Fruit fly (Drosophila melanogaster) whole organism, embryonic: ENCODE data around the gene CG14450.

Source experiments
- Ada2b ChIP-seq: fragments of 200-800 bp; sonication (Bioruptor generic); IDR thresholded peaks from 2 replicates; pipeline ENCODE4 v1.3.6; 2022; ENCODE audit warnings: missing biosample characterization, missing genetic modification characterization
- Aef1 ChIP-seq: fragments of 200-800 bp; sonication (Bioruptor generic); IDR thresholded peaks from 3 replicates; pipeline ENCODE4 v1.3.6; 2022; ENCODE audit warnings: missing biosample characterization, missing genetic modification characterization
- Bteb2 ChIP-seq: fragments of 200-800 bp; sonication (Bioruptor generic); optimal IDR thresholded peaks from 2 replicates; lab custom pipeline; 2016; ENCODE audit warnings: missing biosample characterization, missing genetic modification characterization
- CG10366 ChIP-seq: fragments of 200-800 bp; sonication (Bioruptor generic); IDR thresholded peaks from 2 replicates; pipeline ENCODE4 v1.3.6; 2022; ENCODE audit warnings: missing biosample characterization, missing genetic modification characterization
- CG10959 ChIP-seq: fragments of 200-800 bp; sonication (Bioruptor generic); IDR thresholded peaks from 2 replicates; pipeline ENCODE4 v1.3.6; 2022; ENCODE audit warnings: missing biosample characterization, missing genetic modification characterization
- CG10979 ChIP-seq: fragments of 200-800 bp; sonication (Bioruptor generic); optimal IDR thresholded peaks from 2 replicates; lab custom pipeline; 2018; ENCODE audit warnings: missing biosample characterization, mild to moderate bottlenecking, missing genetic modification characterization, moderate library complexity
- CG12071 ChIP-seq: fragments of 200-800 bp; sonication (Bioruptor generic); optimal IDR thresholded peaks from 3 replicates; lab custom pipeline; 2018; ENCODE audit warnings: missing biosample characterization, mild to moderate bottlenecking, missing genetic modification characterization
- CG12155 ChIP-seq: fragments of 200-800 bp; sonication (Bioruptor generic); optimal IDR thresholded peaks from 3 replicates; lab custom pipeline; 2016; ENCODE audit warnings: missing biosample characterization, missing genetic modification characterization
- CG13894 ChIP-seq: fragments of 200-800 bp; sonication (Bioruptor generic); optimal IDR thresholded peaks from 3 replicates; lab custom pipeline; 2018; ENCODE audit warnings: missing biosample characterization, mild to moderate bottlenecking, missing genetic modification characterization, moderate library complexity
- CG15269 ChIP-seq: fragments of 200-800 bp; sonication (Bioruptor generic); optimal IDR thresholded peaks from 2 replicates; lab custom pipeline; 2018; ENCODE audit warnings: missing biosample characterization, mild to moderate bottlenecking, missing genetic modification characterization, moderate library complexity
- CG15601 ChIP-seq: fragments of 200-800 bp; sonication (Bioruptor generic); optimal IDR thresholded peaks from 3 replicates; lab custom pipeline; 2019; ENCODE audit warnings: missing biosample characterization, mild to moderate bottlenecking, missing genetic modification characterization, moderate library complexity
- CG15696 ChIP-seq: fragments of 200-800 bp; sonication (Bioruptor generic); optimal IDR thresholded peaks from 2 replicates; lab custom pipeline; 2019; ENCODE audit warnings: missing biosample characterization, mild to moderate bottlenecking, missing genetic modification characterization, moderate library complexity
- CG16779 ChIP-seq: fragments of 200-800 bp; sonication (Bioruptor generic); IDR thresholded peaks from 2 replicates; pipeline ENCODE4 v1.3.6; 2022; ENCODE audit warnings: missing biosample characterization, missing genetic modification characterization
- CG17186 ChIP-seq: fragments of 200-800 bp; sonication (Bioruptor generic); optimal IDR thresholded peaks from 3 replicates; lab custom pipeline; 2017; ENCODE audit warnings: missing biosample characterization, missing genetic modification reagents, missing genetic modification characterization
- CG17328 ChIP-seq: fragments of 200-800 bp; sonication (Bioruptor generic); IDR thresholded peaks from 2 replicates; pipeline ENCODE4 v1.3.6; 2022; ENCODE audit warnings: missing biosample characterization, missing genetic modification characterization
- CG17359 ChIP-seq: fragments of 200-800 bp; sonication (Bioruptor generic); optimal IDR thresholded peaks from 3 replicates; lab custom pipeline; 2018; ENCODE audit warnings: missing biosample characterization, mild to moderate bottlenecking, missing genetic modification characterization, moderate library complexity
- CG2116 ChIP-seq: fragments of 200-800 bp; sonication (Bioruptor generic); optimal IDR thresholded peaks from 3 replicates; lab custom pipeline; 2018; ENCODE audit warnings: missing biosample characterization, mild to moderate bottlenecking, missing genetic modification characterization
- CG32532 ChIP-seq: fragments of 200-800 bp; sonication (Bioruptor generic); IDR thresholded peaks from 2 replicates; pipeline ENCODE4 v1.3.6; 2022; ENCODE audit warnings: missing biosample characterization, missing genetic modification characterization
- CG3838 ChIP-seq: fragments of 200-800 bp; sonication (Bioruptor generic); optimal IDR thresholded peaks from 3 replicates; lab custom pipeline; 2016; ENCODE audit warnings: missing biosample characterization, missing genetic modification characterization
- CG4360 ChIP-seq: fragments of 200-800 bp; sonication (Bioruptor generic); IDR thresholded peaks from 2 replicates; pipeline ENCODE4 v1.3.6; 2022; ENCODE audit warnings: missing biosample characterization, missing genetic modification characterization
- CG4707 ChIP-seq: fragments of 200-800 bp; sonication (Bioruptor generic); optimal IDR thresholded peaks from 2 replicates; lab custom pipeline; 2018; ENCODE audit warnings: missing biosample characterization, mild to moderate bottlenecking, missing genetic modification characterization, moderate library complexity
- CG5180 ChIP-seq: fragments of 200-800 bp; sonication (Bioruptor generic); optimal IDR thresholded peaks from 3 replicates; lab custom pipeline; 2017; ENCODE audit warnings: missing biosample characterization, missing genetic modification characterization, mild to moderate bottlenecking, moderate library complexity, missing genetic modification reagents
- CG6254 ChIP-seq: fragments of 200-800 bp; sonication (Bioruptor generic); optimal IDR thresholded peaks from 3 replicates; lab custom pipeline; 2017; ENCODE audit warnings: mild to moderate bottlenecking, missing biosample characterization, missing genetic modification reagents, missing genetic modification characterization
- CG7745 ChIP-seq: fragments of 200-800 bp; sonication (Bioruptor generic); optimal IDR thresholded peaks from 2 replicates; lab custom pipeline; 2018; ENCODE audit warnings: missing biosample characterization, mild to moderate bottlenecking, missing genetic modification characterization, moderate library complexity
- CG9932 ChIP-seq: fragments of 200-800 bp; sonication (Bioruptor generic); IDR thresholded peaks from 2 replicates; pipeline ENCODE4 v1.3.6; 2022; ENCODE audit warnings: missing biosample characterization, missing genetic modification characterization
- Dek ChIP-seq: fragments of 200-800 bp; sonication (Bioruptor generic); optimal IDR thresholded peaks from 3 replicates; lab custom pipeline; 2019; ENCODE audit warnings: missing biosample characterization, mild to moderate bottlenecking, missing genetic modification characterization, moderate library complexity
- Ets97D ChIP-seq: fragments of 200-800 bp; sonication (Bioruptor generic); optimal IDR thresholded peaks from 3 replicates; lab custom pipeline; 2016; ENCODE audit warnings: missing biosample characterization, missing genetic modification characterization
- Nf-YA ChIP-seq: fragments of 200-800 bp; sonication (Bioruptor generic); IDR thresholded peaks from 2 replicates; pipeline ENCODE4 v1.3.6; 2022; ENCODE audit warnings: missing biosample characterization, missing genetic modification characterization
- Optix ChIP-seq: fragments of 200-800 bp; sonication (Bioruptor generic); IDR thresholded peaks from 3 replicates; pipeline ENCODE4 v1.3.6; 2022; ENCODE audit warnings: missing biosample characterization, missing genetic modification characterization
- Sox100B ChIP-seq: fragments of 200-800 bp; sonication (Bioruptor generic); optimal IDR thresholded peaks from 3 replicates; lab custom pipeline; 2018; ENCODE audit warnings: missing biosample characterization, mild to moderate bottlenecking, missing genetic modification characterization
- ash1 ChIP-seq: fragments of 200-800 bp; sonication (Bioruptor generic); optimal IDR thresholded peaks from 2 replicates; lab custom pipeline; 2018; ENCODE audit warnings: missing biosample characterization, mild to moderate bottlenecking, missing genetic modification characterization
- bcd ChIP-seq: fragments of 200-800 bp; sonication (Bioruptor generic); optimal IDR thresholded peaks from 2 replicates; lab custom pipeline; 2017; ENCODE audit warnings: missing biosample characterization, mild to moderate bottlenecking, missing genetic modification characterization
- btn ChIP-seq: fragments of 200-800 bp; sonication (Bioruptor generic); optimal IDR thresholded peaks from 2 replicates; lab custom pipeline; 2016; ENCODE audit warnings: missing biosample characterization, missing genetic modification characterization
- croc ChIP-seq: fragments of 200-800 bp; sonication (Bioruptor generic); conservative IDR thresholded peaks from 3 replicates; pipeline ENCODE4 v1.3.6; 2022; ENCODE audit warnings: missing biosample characterization, missing genetic modification characterization
- ems ChIP-seq: fragments of 200-800 bp; sonication (Bioruptor generic); optimal IDR thresholded peaks from 3 replicates; lab custom pipeline; 2016; ENCODE audit warnings: missing biosample characterization, missing genetic modification characterization
- esg ChIP-seq: fragments of 200-800 bp; sonication (Bioruptor generic); conservative IDR thresholded peaks from 2 replicates; pipeline ENCODE4 v1.3.6; 2022; ENCODE audit warnings: missing biosample characterization, missing genetic modification characterization
- exex ChIP-seq: fragments of 200-800 bp; sonication (Bioruptor generic); optimal IDR thresholded peaks from 4 replicates; lab custom pipeline; 2018; ENCODE audit warnings: missing biosample characterization, mild to moderate bottlenecking, missing genetic modification characterization, moderate library complexity
- eyg ChIP-seq: fragments of 200-800 bp; sonication (Bioruptor generic); optimal IDR thresholded peaks from 3 replicates; lab custom pipeline; 2016; ENCODE audit warnings: missing biosample characterization, missing genetic modification characterization
- fu2 ChIP-seq: fragments of 200-800 bp; sonication (Bioruptor generic); optimal IDR thresholded peaks from 2 replicates; lab custom pipeline; 2016; ENCODE audit warnings: missing biosample characterization, missing genetic modification characterization
- jing ChIP-seq: fragments of 200-800 bp; sonication (Bioruptor generic); optimal IDR thresholded peaks from 2 replicates; lab custom pipeline; 2018; ENCODE audit warnings: missing biosample characterization, mild to moderate bottlenecking, missing genetic modification characterization
- ken ChIP-seq: fragments of 200-800 bp; sonication (Bioruptor generic); IDR thresholded peaks from 3 replicates; pipeline ENCODE4 v1.3.6; 2022; ENCODE audit warnings: missing biosample characterization, missing genetic modification characterization
- mam ChIP-seq: fragments of 200-800 bp; sonication (Bioruptor generic); optimal IDR thresholded peaks from 3 replicates; lab custom pipeline; 2016; ENCODE audit warnings: missing biosample characterization, missing genetic modification characterization
- nerfin-1 ChIP-seq: fragments of 200-800 bp; sonication (Bioruptor generic); optimal IDR thresholded peaks from 3 replicates; lab custom pipeline; 2019; ENCODE audit warnings: missing biosample characterization, mild to moderate bottlenecking, missing genetic modification characterization, moderate library complexity
- pzg ChIP-seq: fragments of 200-800 bp; sonication (Bioruptor generic); optimal IDR thresholded peaks from 3 replicates; lab custom pipeline; 2018; ENCODE audit warnings: missing biosample characterization, mild to moderate bottlenecking, missing genetic modification characterization, moderate library complexity
- rib ChIP-seq: fragments of 200-800 bp; sonication (Bioruptor generic); IDR thresholded peaks from 2 replicates; pipeline ENCODE4 v1.3.6; 2022; ENCODE audit warnings: missing biosample characterization, missing genetic modification characterization
- row ChIP-seq: fragments of 200-800 bp; sonication (Bioruptor generic); IDR thresholded peaks from 3 replicates; pipeline ENCODE4 v1.3.6; 2022; ENCODE audit warnings: missing biosample characterization, missing genetic modification characterization
- sim ChIP-seq: fragments of 200-800 bp; sonication (Bioruptor generic); IDR thresholded peaks from 2 replicates; pipeline ENCODE4 v1.3.6; 2022; ENCODE audit warnings: missing biosample characterization, missing genetic modification characterization
- tgo ChIP-seq: fragments of 200-800 bp; sonication (Bioruptor generic); IDR thresholded peaks from 3 replicates; pipeline ENCODE4 v1.3.6; 2022; ENCODE audit warnings: missing biosample characterization, missing genetic modification characterization
- yki ChIP-seq: fragments of >200 bp; optimal IDR thresholded peaks from 3 replicates; lab custom pipeline; 2018
- zfh1 ChIP-seq: fragments of 200-800 bp; sonication (Bioruptor generic); IDR thresholded peaks from 3 replicates; pipeline ENCODE4 v1.3.6; 2022; ENCODE audit warnings: missing biosample characterization, missing genetic modification characterization

Gene CG14450

DNA sequence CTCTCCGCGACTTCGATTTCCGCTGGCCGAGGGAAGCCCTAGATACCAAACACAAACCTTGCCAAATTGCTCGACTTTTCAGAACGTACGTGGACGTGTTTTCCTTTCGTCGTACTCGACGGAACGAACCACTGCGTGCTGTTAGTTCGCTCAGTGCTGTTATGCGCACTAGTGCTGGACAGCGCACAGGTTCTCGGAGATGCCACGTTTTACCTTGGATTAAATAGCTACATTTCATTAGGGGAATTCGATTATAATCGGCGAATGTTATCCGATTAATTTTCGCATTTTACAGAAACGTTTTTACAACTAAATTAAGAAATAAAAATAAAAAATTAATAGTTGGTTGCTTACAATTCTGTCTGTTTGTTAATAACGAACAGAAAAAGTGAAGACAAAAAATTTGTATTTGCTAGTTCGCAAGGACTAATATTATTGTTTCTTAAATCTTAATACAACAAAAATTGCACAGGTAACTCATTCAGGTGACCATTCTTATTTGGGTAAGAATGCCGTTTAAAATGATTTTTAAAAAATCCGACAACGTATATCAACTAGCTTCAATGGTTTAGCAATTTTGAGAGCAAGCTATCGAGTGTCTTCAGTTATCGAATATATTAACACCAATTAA lies 10.3 kb downstream of the CG14450 start, which contains the start of the genes ArfGAP3 and CG32452 (continued):
- TF ChIP-seq CG15696 (tag; lab: Kevin White, UChicago) (peak; percentile 73), CG17359 (peak; percentile 60), CG6254 (GFP tag; lab: Kevin White, UChicago) (peak; percentile 21), Ets97D (peak; percentile 66), CG17186 (GFP tag; lab: Kevin White, UChicago) (peak; percentile 100), croc (GFP tag; lab: Robert Waterston, UW) (peak; percentile 26; the same call in 1 of the 3 replicates), pzg (GFP tag; lab: Kevin White, UChicago) (peak; percentile 76), rib (GFP tag; lab: Robert Waterston, UW) (peak; percentile 60; the same call in 1 of the 2 replicates), Optix (GFP tag; lab: Robert Waterston, UW) (peak; percentile 32; the same call in 1 of the 3 replicates), esg (GFP tag; lab: Robert Waterston, UW) (peak; percentile 51; the same call in 1 of the 2 replicates), Bteb2 (GFP tag; lab: Kevin White, UChicago) (peak; percentile 52), tgo (GFP tag; lab: Robert Waterston, UW) (peak; percentile 61; the same call in 2 of the 3 replicates), CG32532 (GFP tag; lab: Robert Waterston, UW) (peak; percentile 82), Dek (peak; percentile 61), row (peak; percentile 91), CG3838 (GFP tag; lab: Kevin White, UChicago) (peak; percentile 54), ash1 (GFP tag; lab: Kevin White, UChicago) (no peak), CG10959 (0 out of 2 replicates have a peak, but pooled peaks have one; percentile 36), CG12155 (GFP tag; lab: Kevin White, UChicago) (peak; percentile 78), CG10979 (tag; lab: Kevin White, UChicago) (peak; percentile 62), CG15601 (tag; lab: Kevin White, UChicago) (peak; percentile 77), CG16779 (GFP tag; lab: Robert Waterston, UW) (0 out of 2 replicates have a peak, but pooled peaks have one; percentile 35), CG15269 (tag; lab: Kevin White, UChicago) (peak; percentile 75), CG4707 (GFP tag; lab: Kevin White, UChicago) (no peak), bcd (GFP tag; lab: Kevin White, UChicago) (peak; percentile 67), yki (lab: Kevin White, UChicago) (no peak), Nf-YA (GFP tag; lab: Robert Waterston, UW) (no peak), exex (tag; lab: Kevin White, UChicago) (peak; percentile 47), jing (no peak), nerfin-1 (tag; lab: Kevin White, UChicago) (peak; percentile 75), Aef1 (GFP tag; lab: Robert Waterston, UW) (peak; percentile 68), Ada2b (GFP tag; lab: Robert Waterston, UW) (peak; percentile 77), CG2116 (GFP tag; lab: Kevin White, UChicago) (peak; percentile 78), CG12071 (no peak), eyg (GFP tag; lab: Kevin White, UChicago) (no peak), fu2 (GFP tag; lab: Kevin White, UChicago) (peak; percentile 48), zfh1 (GFP tag; lab: Robert Waterston, UW) (peak; percentile 77; the same call in 2 of the 3 replicates), CG13894 (tag; lab: Kevin White, UChicago) (peak; percentile 66), CG4360 (GFP tag; lab: Robert Waterston, UW) (no peak), CG17328 (GFP tag; lab: Robert Waterston, UW) (peak; percentile 72), CG10366 (GFP tag; lab: Robert Waterston, UW) (peak; percentile 63; the same call in 1 of the 2 replicates), sim (GFP tag; lab: Robert Waterston, UW) (no peak), CG9932 (GFP tag; lab: Robert Waterston, UW) (peak; percentile 90), ken (peak; percentile 58; the same call in 1 of the 3 replicates), Sox100B (no peak), CG5180 (GFP tag; lab: Kevin White, UChicago) (peak; percentile 33), ems (peak; percentile 35), mam (peak; percentile 76), CG7745 (no peak), btn (no peak)
